Fruit fly (Drosophila melanogaster) whole organism, embryonic: ENCODE data around the gene Rbp4.

ENCODE experiments used
- CG14441 ChIP-seq: fragments of 200-800 bp; sonication (Bioruptor generic); IDR thresholded peaks from 2 replicates; pipeline ENCODE4 v1.3.6; 2022; ENCODE audit warnings: missing biosample characterization, missing genetic modification characterization
- CG8089 ChIP-seq: fragments of 200-800 bp; sonication (Bioruptor generic); optimal IDR thresholded peaks from 3 replicates; lab custom pipeline; 2016; ENCODE audit warnings: missing biosample characterization, missing genetic modification characterization
- CG9817 ChIP-seq: fragments of 200-800 bp; sonication (Bioruptor generic); optimal IDR thresholded peaks from 2 replicates; lab custom pipeline; 2018; ENCODE audit warnings: missing biosample characterization, mild to moderate bottlenecking, missing genetic modification characterization, moderate library complexity
- D ChIP-seq, 2 experiments: fragments of 200-800 bp in 1 of 2; fragments of >200 bp in 1 of 2; sonication (Bioruptor generic) in 1 of 2; optimal IDR thresholded peaks; 2 replicates in 1 of 2; 3 replicates in 1 of 2; lab custom pipeline; 2017; ENCODE audit warnings: mild to moderate bottlenecking in 1 of 2, missing biosample characterization in 1 of 2, missing genetic modification characterization in 1 of 2, missing genetic modification reagents in 1 of 2
- E2f2 ChIP-seq: fragments of 200-800 bp; sonication (Bioruptor generic); IDR thresholded peaks from 2 replicates; pipeline ENCODE4 v1.3.6; 2022; ENCODE audit warnings: missing biosample characterization, missing genetic modification characterization
- Ets97D ChIP-seq: fragments of 200-800 bp; sonication (Bioruptor generic); optimal IDR thresholded peaks from 3 replicates; lab custom pipeline; 2016; ENCODE audit warnings: missing biosample characterization, missing genetic modification characterization
- Fer3 ChIP-seq: fragments of 200-800 bp; sonication (Bioruptor generic); optimal IDR thresholded peaks from 2 replicates; lab custom pipeline; 2018; ENCODE audit warnings: missing biosample characterization, mild to moderate bottlenecking, missing genetic modification characterization, moderate library complexity
- emc ChIP-seq: fragments of 200-800 bp; sonication (Bioruptor generic); optimal IDR thresholded peaks from 2 replicates; lab custom pipeline; 2016; ENCODE audit warnings: missing biosample characterization, missing genetic modification characterization
- eve ChIP-seq, 2 experiments: fragments of >200 bp; optimal IDR thresholded peaks; 2 replicates each; lab custom pipeline; 2017; ENCODE audit warnings: missing biosample characterization in 2 of 2, missing genetic modification characterization in 2 of 2
- psq ChIP-seq: fragments of 200-800 bp; sonication (Bioruptor generic); optimal IDR thresholded peaks from 2 replicates; lab custom pipeline; 2017; ENCODE audit warnings: missing biosample characterization, missing genetic modification characterization
- wdn ChIP-seq: fragments of 200-800 bp; sonication (Bioruptor generic); IDR thresholded peaks from 2 replicates; pipeline ENCODE4 v1.3.6; 2022; ENCODE audit warnings: missing biosample characterization, missing genetic modification characterization

dm6 chr3R:13674492-13675033, 18.4 kb upstream of the Rbp4 start, which contains the start of gene Task6:
- TF ChIP-seq eve (GFP tag; optimal IDR thresholded peaks at IDR 0.05; lab: Kevin White, UChicago) = no peak
- TF ChIP-seq Ets97D (GFP tag; lab: Kevin White, UChicago) = no peak
- no peak for TF ChIP-seq CG8089
- TF ChIP-seq emc (GFP tag; lab: Kevin White, UChicago) = no peak
- no peak for TF ChIP-seq psq
- no peak for TF ChIP-seq E2f2 (GFP tag; lab: Robert Waterston, UW)
- TF ChIP-seq D (optimal IDR thresholded peaks at IDR 0.05; lab: Kevin White, UChicago) = no peak
- no peak for TF ChIP-seq D (GFP tag; optimal IDR thresholded peaks at IDR 0.05; lab: Kevin White, UChicago)
- no peak for TF ChIP-seq CG14441 (GFP tag; lab: Robert Waterston, UW)
- TF ChIP-seq wdn (GFP tag; lab: Robert Waterston, UW) = no peak
- no peak for TF ChIP-seq Fer3 (tag; lab: Kevin White, UChicago)
- TF ChIP-seq CG9817 (tag; lab: Kevin White, UChicago) = no peak
